Comparison of ENCODE assay signal across 5 fruit fly cellular contexts in the genomic region with DNA sequence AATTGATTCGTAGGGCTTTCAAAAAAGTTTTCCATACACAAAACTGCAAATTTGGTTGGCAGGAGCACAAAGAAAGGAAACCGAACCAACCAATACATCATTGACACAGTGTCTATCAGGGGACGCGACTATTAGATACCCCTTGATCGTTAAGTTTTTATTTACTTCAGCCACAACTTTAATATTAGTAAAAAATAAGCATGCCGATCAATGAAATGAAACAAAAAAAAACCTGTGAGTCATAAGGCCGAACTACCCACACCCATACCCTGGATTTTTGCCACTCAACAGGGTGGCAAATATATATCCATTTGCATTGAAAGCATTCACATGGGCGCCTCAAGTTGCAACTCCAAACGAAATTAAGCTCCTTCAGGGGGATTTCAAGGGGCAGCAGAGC.
A peak's percentile ranks its signal among the peaks of the same experiment; 100 is the strongest.
TF ChIP-seq lines count a peak whose summit lies in the region.

No protein-coding gene starts in this region.

- TF ChIP-seq CTCF in whole organism, embryonic (GFP tag; optimal IDR thresholded peaks at IDR 0.05; lab: Kevin White, UChicago): no peak

TF ChIP-seq in whole organism, 6 proteins besides CTCF, POLR2A, EP300 and RAD21:
- TF ChIP-seq CG8478 (optimal IDR thresholded peaks at IDR 0.05; lab: Kevin White, UChicago) (no peak), pan (optimal IDR thresholded peaks at IDR 0.05; lab: Kevin White, UChicago) (peak; percentile 13)
TF ChIP-seq in whole organism: peak in this region for 1.

TF ChIP-seq in whole organism, embryonic, 481 proteins besides CTCF, POLR2A, EP300 and RAD21 (continues in another document):
- TF ChIP-seq dysf (GFP tag; IDR thresholded peaks at IDR 0.05; lab: Robert Waterston, UW) (peak; percentile 44; the same call in 1 of the 3 replicates), Rfx (GFP tag; IDR thresholded peaks at IDR 0.05; lab: Robert Waterston, UW) (0 out of 2 replicates have a peak, but pooled peaks have one; percentile 41), Ets65A (GFP tag; lab: Kevin White, UChicago) (peak; percentile 92), Dek (tag; optimal IDR thresholded peaks at IDR 0.05; lab: Kevin White, UChicago) (no peak), TFAM (GFP tag; optimal IDR thresholded peaks at IDR 0.05; lab: Kevin White, UChicago) (no peak), wek (GFP tag; optimal IDR thresholded peaks at IDR 0.05; lab: Kevin White, UChicago) (no peak), Rx (GFP tag; IDR thresholded peaks at IDR 0.05; lab: Robert Waterston, UW) (peak; percentile 47; the same call in 1 of the 2 replicates), ato (GFP tag; IDR thresholded peaks at IDR 0.05; lab: Robert Waterston, UW; ENCODE audit: partially characterized antibody) (no peak), cato (GFP tag; optimal IDR thresholded peaks at IDR 0.05; lab: Kevin White, UChicago; ENCODE audit: borderline replicate concordance) (no peak), Xrp1 (GFP tag; IDR thresholded peaks at IDR 0.05; lab: Robert Waterston, UW) (peak; percentile 67), CG6689 (GFP tag; IDR thresholded peaks at IDR 0.05; lab: Robert Waterston, UW) (0 out of 2 replicates have a peak, but pooled peaks have one; percentile 34), vvl (GFP tag; IDR thresholded peaks at IDR 0.05; lab: Robert Waterston, UW) (peak; percentile 29), repo (GFP tag; optimal IDR thresholded peaks at IDR 0.05; lab: Kevin White, UChicago) (no peak), dpn (GFP tag; optimal IDR thresholded peaks at IDR 0.05; lab: Kevin White, UChicago) (peak in 1 of 2 experiments; percentile 2), chif (GFP tag; optimal IDR thresholded peaks at IDR 0.05; lab: Kevin White, UChicago) (peak; percentile 34 to 39), dan (GFP tag; IDR thresholded peaks at IDR 0.05; lab: Robert Waterston, UW) (peak; percentile 21; the same call in 1 of the 2 replicates), CG34422 (GFP tag; IDR thresholded peaks at IDR 0.05; lab: Robert Waterston, UW) (peak; percentile 52; the same call in 1 of the 3 replicates), CG32532 (GFP tag; IDR thresholded peaks at IDR 0.05; lab: Robert Waterston, UW) (peak; percentile 30; the same call in 1 of the 2 replicates), B-H1 (GFP tag; IDR thresholded peaks at IDR 0.05; lab: Robert Waterston, UW) (peak; percentile 16; the same call in 1 of the 3 replicates)

TF ChIP-seq in whole organism, prepupa, 60 proteins besides CTCF, POLR2A, EP300 and RAD21 (continues in another document):
- TF ChIP-seq CG32006 (GFP tag; optimal IDR thresholded peaks at IDR 0.05; lab: Kevin White, UChicago) (no peak), Sox14 (GFP tag; optimal IDR thresholded peaks at IDR 0.05; lab: Kevin White, UChicago) (no peak), CG6854 (GFP tag; optimal IDR thresholded peaks at IDR 0.05; lab: Kevin White, UChicago) (no peak), svp (GFP tag; lab: Kevin White, UChicago) (peak; percentile 39), fd59A (GFP tag; optimal IDR thresholded peaks at IDR 0.05; lab: Kevin White, UChicago) (no peak), CG34406 (GFP tag; optimal IDR thresholded peaks at IDR 0.05; lab: Kevin White, UChicago) (no peak), Ets21C (GFP tag; optimal IDR thresholded peaks at IDR 0.05; lab: Kevin White, UChicago) (peak; percentile 4), CG6808 (GFP tag; optimal IDR thresholded peaks at IDR 0.05; lab: Kevin White, UChicago) (no peak), CG11294 (GFP tag; IDR thresholded peaks at IDR 0.05; lab: Robert Waterston, UW) (no peak), CG8119 (GFP tag; IDR thresholded peaks at IDR 0.05; lab: Robert Waterston, UW) (peak; percentile 36; the same call in 1 of the 3 replicates), cyc (GFP tag; optimal IDR thresholded peaks at IDR 0.05; lab: Kevin White, UChicago) (peak; percentile 32), spab (GFP tag; optimal IDR thresholded peaks at IDR 0.05; lab: Kevin White, UChicago) (no peak), net (GFP tag; optimal IDR thresholded peaks at IDR 0.05; lab: Kevin White, UChicago) (peak; percentile 26), Smox (GFP tag; optimal IDR thresholded peaks at IDR 0.05; lab: Kevin White, UChicago) (peak; percentile 24), fkh (GFP tag; optimal IDR thresholded peaks at IDR 0.05; lab: Kevin White, UChicago) (no peak), fd85E (GFP tag; optimal IDR thresholded peaks at IDR 0.05; lab: Kevin White, UChicago) (no peak), eg (GFP tag; IDR thresholded peaks at IDR 0.05; lab: Robert Waterston, UW) (peak; percentile 54; the same call in 1 of the 3 replicates), Blimp-1 (GFP tag; optimal IDR thresholded peaks at IDR 0.05; lab: Kevin White, UChicago) (no peak), CG3032 (tag; optimal IDR thresholded peaks at IDR 0.05; lab: Kevin White, UChicago) (no peak), CG6276 (GFP tag; optimal IDR thresholded peaks at IDR 0.05; lab: Kevin White, UChicago) (no peak), OdsH (GFP tag; optimal IDR thresholded peaks at IDR 0.05; lab: Kevin White, UChicago) (peak; percentile 47), CG31627 (GFP tag; optimal IDR thresholded peaks at IDR 0.05; lab: Kevin White, UChicago) (peak; percentile 46)

TF ChIP-seq in whole organism, pupa, 21 proteins besides CTCF, POLR2A, EP300 and RAD21:
- TF ChIP-seq CG4496 (GFP tag; IDR thresholded peaks at IDR 0.05; lab: Robert Waterston, UW) (peak; percentile 72; the same call in 2 of the 3 replicates), CG10348 (GFP tag; IDR thresholded peaks at IDR 0.05; lab: Robert Waterston, UW) (no peak), CG32121 (GFP tag; IDR thresholded peaks at IDR 0.05; lab: Robert Waterston, UW) (peak; percentile 38; the same call in 1 of the 2 replicates), CG15710 (tag; optimal IDR thresholded peaks at IDR 0.05; lab: Kevin White, UChicago) (no peak), CG8301 (tag; optimal IDR thresholded peaks at IDR 0.05; lab: Kevin White, UChicago) (no peak), gl (tag; optimal IDR thresholded peaks at IDR 0.05; lab: Kevin White, UChicago) (no peak), D1 (tag; optimal IDR thresholded peaks at IDR 0.05; lab: Kevin White, UChicago) (no peak), CG13204 (GFP tag; optimal IDR thresholded peaks at IDR 0.05; lab: Kevin White, UChicago) (no peak), CG34367 (tag; optimal IDR thresholded peaks at IDR 0.05; lab: Kevin White, UChicago) (no peak), rn (GFP tag; IDR thresholded peaks at IDR 0.05; lab: Robert Waterston, UW) (no peak), CG9948 (tag; optimal IDR thresholded peaks at IDR 0.05; lab: Kevin White, UChicago) (peak; percentile 19), Pif1A (GFP tag; optimal IDR thresholded peaks at IDR 0.05; lab: Kevin White, UChicago) (peak; percentile 42), EcR (GFP tag; optimal IDR thresholded peaks at IDR 0.05; lab: Kevin White, UChicago) (no peak), CG14655 (GFP tag; optimal IDR thresholded peaks at IDR 0.05; lab: Kevin White, UChicago) (no peak), fd96Ca (GFP tag; IDR thresholded peaks at IDR 0.05; lab: Robert Waterston, UW) (peak; percentile 54; the same call in 1 of the 3 replicates), Ets98B (GFP tag; IDR thresholded peaks at IDR 0.05; lab: Robert Waterston, UW) (peak; percentile 64), CG17806 (tag; optimal IDR thresholded peaks at IDR 0.05; lab: Kevin White, UChicago) (peak; percentile 23), CG8159 (tag; optimal IDR thresholded peaks at IDR 0.05; lab: Kevin White, UChicago) (no peak), CG12605 (GFP tag; IDR thresholded peaks at IDR 0.05; lab: Robert Waterston, UW) (no peak), Snoo (tag; optimal IDR thresholded peaks at IDR 0.05; lab: Kevin White, UChicago) (no peak), Pif1B (GFP tag; optimal IDR thresholded peaks at IDR 0.05; lab: Kevin White, UChicago) (peak; percentile 5)

TF ChIP-seq in whole organism, wandering third instar larva, 38 proteins besides CTCF, POLR2A, EP300 and RAD21:
- TF ChIP-seq CG9705 (GFP tag; optimal IDR thresholded peaks at IDR 0.05; lab: Kevin White, UChicago) (no peak), Sp1 (GFP tag; optimal IDR thresholded peaks at IDR 0.05; lab: Kevin White, UChicago) (no peak), Dfd (GFP tag; optimal IDR thresholded peaks at IDR 0.05; lab: Kevin White, UChicago) (no peak), fru (GFP tag; optimal IDR thresholded peaks at IDR 0.05; lab: Kevin White, UChicago) (peak; percentile 21), lola (GFP tag; optimal IDR thresholded peaks at IDR 0.05; lab: Kevin White, UChicago) (no peak), GATAd (GFP tag; optimal IDR thresholded peaks at IDR 0.05; lab: Kevin White, UChicago) (no peak), ey (GFP tag; optimal IDR thresholded peaks at IDR 0.05; lab: Kevin White, UChicago) (peak; percentile 7), br (GFP tag; optimal IDR thresholded peaks at IDR 0.05; lab: Kevin White, UChicago) (no peak), Abd-B (GFP tag; optimal IDR thresholded peaks at IDR 0.05; lab: Kevin White, UChicago) (no peak), dmrt93B (GFP tag; optimal IDR thresholded peaks at IDR 0.05; lab: Kevin White, UChicago) (no peak), Rel (GFP tag; optimal IDR thresholded peaks at IDR 0.05; lab: Kevin White, UChicago) (no peak), Rel (tag; optimal IDR thresholded peaks at IDR 0.05; lab: Kevin White, UChicago) (no peak), woc (GFP tag; optimal IDR thresholded peaks at IDR 0.05; lab: Kevin White, UChicago) (no peak), dl (GFP tag; optimal IDR thresholded peaks at IDR 0.05; lab: Kevin White, UChicago; ENCODE audit: insufficient read depth in 1 of 2, partially characterized antibody in 2 of 2) (no peak), jim (GFP tag; optimal IDR thresholded peaks at IDR 0.05; lab: Kevin White, UChicago) (no peak), sage (GFP tag; optimal IDR thresholded peaks at IDR 0.05; lab: Kevin White, UChicago) (no peak), Hnf4 (GFP tag; optimal IDR thresholded peaks at IDR 0.05; lab: Kevin White, UChicago) (peak; percentile 7), foxo (GFP tag; optimal IDR thresholded peaks at IDR 0.05; lab: Kevin White, UChicago) (peak in 1 of 2 experiments; percentile 43), Vsx2 (GFP tag; optimal IDR thresholded peaks at IDR 0.05; lab: Kevin White, UChicago; ENCODE audit: partially characterized antibody) (no peak), Myc (optimal IDR thresholded peaks at IDR 0.05; lab: Kevin White, UChicago) (no peak), h (GFP tag; optimal IDR thresholded peaks at IDR 0.05; lab: Kevin White, UChicago) (peak; percentile 48)
